Worm (Caenorhabditis elegans) whole organism, early embryonic: ENCODE data around the gene T24C12.4.

ENCODE experiments used
- B0310.2 ChIP-seq: sonication (generic microtip); optimal IDR thresholded peaks from 2 replicates; lab custom pipeline; 2016; ENCODE audit warnings: mild to moderate bottlenecking, missing genetic modification characterization, missing compliant biosample characterization
- F13C5.2 ChIP-seq: sonication (generic microtip); optimal IDR thresholded peaks from 2 replicates; lab custom pipeline; 2017; ENCODE audit warnings: mild to moderate bottlenecking, missing genetic modification characterization, inconsistent platforms, missing compliant biosample characterization
- aly-1 ChIP-seq: sonication (generic microtip); optimal IDR thresholded peaks from 2 replicates; lab custom pipeline; 2016; ENCODE audit warnings: missing genetic modification characterization, missing compliant biosample characterization
- ama-1 ChIP-seq: fragments of 150-350 bp; optimal IDR thresholded peaks from 2 replicates; lab custom pipeline; 2014
- ceh-13 ChIP-seq: fragments of 200-800 bp; sonication (Bioruptor generic); optimal IDR thresholded peaks from 2 replicates; lab custom pipeline; 2018; ENCODE audit warnings: mild to moderate bottlenecking, missing genetic modification characterization, missing compliant biosample characterization
- ceh-36 ChIP-seq: sonication (generic microtip); optimal IDR thresholded peaks from 2 replicates; lab custom pipeline; 2016; ENCODE audit warnings: missing genetic modification characterization, inconsistent platforms, missing compliant biosample characterization
- ets-7 ChIP-seq: sonication (generic microtip); optimal IDR thresholded peaks from 2 replicates; lab custom pipeline; 2016; ENCODE audit warnings: missing genotype, missing genetic modification characterization, missing compliant biosample characterization
- flt-1 ChIP-seq: fragments of 200-800 bp; sonication (Bioruptor generic); IDR thresholded peaks from 2 replicates; pipeline ENCODE4 v1.3.6; 2022; ENCODE audit warnings: missing genetic modification characterization, missing compliant biosample characterization
- hmbx-1 ChIP-seq: sonication (generic microtip); optimal IDR thresholded peaks from 2 replicates; lab custom pipeline; 2016; ENCODE audit warnings: mild to moderate bottlenecking, missing genetic modification characterization, missing compliant biosample characterization
- hmg-4 ChIP-seq: fragments of 200-800 bp; sonication (Bioruptor generic); optimal IDR thresholded peaks from 2 replicates; lab custom pipeline; 2018; ENCODE audit warnings: mild to moderate bottlenecking, missing genetic modification characterization, missing compliant biosample characterization
- hnd-1 ChIP-seq: sonication (generic microtip); optimal IDR thresholded peaks from 2 replicates; lab custom pipeline; 2016; ENCODE audit warnings: missing genetic modification characterization, missing compliant biosample characterization
- pes-1 ChIP-seq: fragments of 200-800 bp; sonication (Bioruptor generic); IDR thresholded peaks from 2 replicates; pipeline ENCODE4 v1.3.6; 2022; ENCODE audit warnings: missing genetic modification reagents, missing genetic modification characterization, missing compliant biosample characterization
- scrt-1 ChIP-seq: fragments of 200-800 bp; sonication (Bioruptor generic); IDR thresholded peaks from 2 replicates; pipeline ENCODE4 v1.3.6; 2022; ENCODE audit warnings: missing genetic modification characterization, missing compliant biosample characterization
- sea-1 ChIP-seq: fragments of 200-800 bp; sonication (Bioruptor generic); conservative IDR thresholded peaks from 2 replicates; pipeline ENCODE4 v1.3.6; 2022; ENCODE audit warnings: missing genetic modification characterization, missing compliant biosample characterization
- tbx-11 ChIP-seq: fragments of 200-800 bp; sonication (Bioruptor generic); IDR thresholded peaks from 2 replicates; pipeline ENCODE4 v1.3.6; 2022; ENCODE audit warnings: missing genetic modification characterization, missing compliant biosample characterization
- tbx-37 ChIP-seq: fragments of 200-800 bp; sonication (Bioruptor generic); conservative IDR thresholded peaks from 2 replicates; pipeline ENCODE4 v1.3.6; 2022; ENCODE audit warnings: missing genetic modification reagents, missing genetic modification characterization, missing compliant biosample characterization
- tra-4 ChIP-seq: sonication (generic microtip); optimal IDR thresholded peaks from 2 replicates; lab custom pipeline; 2017; ENCODE audit warnings: missing genetic modification characterization, missing compliant biosample characterization

The T24C12.4 gene

DNA sequence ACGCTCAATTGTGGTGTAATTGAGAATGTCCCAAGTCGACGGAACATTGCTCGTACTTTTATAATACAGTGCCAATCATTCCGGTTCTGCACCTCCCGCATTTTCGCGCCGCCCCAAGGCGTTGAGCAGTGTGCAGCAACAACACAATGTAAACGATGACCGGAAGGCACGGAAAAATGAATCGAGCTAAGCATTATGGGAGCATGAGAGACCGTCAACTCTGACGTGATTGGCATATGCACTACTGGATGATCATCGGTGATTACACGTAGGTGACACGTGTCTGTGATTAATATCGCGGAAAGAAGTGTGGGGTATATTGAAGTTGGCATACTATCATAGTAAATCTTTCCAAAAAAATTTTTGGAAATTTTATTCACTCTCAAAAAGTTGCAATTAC, at the start of gene T24C12.4:
T24C12.4 (minus strand) TSS at position 101 of the 400 bp plus-strand sequence.
- TF ChIP-seq B0310.2 (no peak), hmbx-1 (tag; lab: Kevin White, UChicago) (no peak), hmg-4 (GFP tag; lab: Kevin White, UChicago) (no peak), ets-7 (no peak), hnd-1 (tag; lab: Kevin White, UChicago) (no peak), tra-4 (tag; lab: Kevin White, UChicago) (no peak), pes-1 (GFP tag; lab: Robert Waterston, UW) (no peak), scrt-1 (GFP tag; lab: Robert Waterston, UW) (no peak), tbx-11 (GFP tag; lab: Robert Waterston, UW) (no peak), aly-1 (no peak), sea-1 (GFP tag; lab: Robert Waterston, UW) (no peak), ceh-36 (no peak), F13C5.2 (tag; lab: Kevin White, UChicago) (no peak), ama-1 (lab: Kevin White, UChicago) (no peak), tbx-37 (GFP tag; lab: Robert Waterston, UW) (no peak), ceh-13 (GFP tag; lab: Kevin White, UChicago) (no peak), flt-1 (no peak)

DNA sequence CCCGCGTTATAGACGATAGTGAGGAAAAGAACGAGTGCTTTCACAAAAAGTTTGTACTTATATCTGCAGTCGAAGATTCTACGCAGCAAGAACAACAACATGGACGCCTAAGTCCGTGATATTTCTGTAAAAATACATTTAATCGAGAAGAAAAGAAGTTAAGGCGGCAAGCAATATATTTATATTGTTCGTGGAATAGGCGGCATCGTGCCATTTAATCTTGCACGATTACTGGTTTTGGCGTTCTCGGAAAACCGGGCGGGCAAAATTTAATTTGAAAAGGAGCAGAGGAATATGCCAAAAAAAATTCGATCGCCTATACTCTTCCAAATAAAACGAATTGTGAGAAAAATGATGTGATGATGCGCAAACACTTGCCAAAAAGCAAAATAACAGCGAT, 42.0 kb upstream of the T24C12.4 start, which contains the start of gene AH9.1:
AH9.1 (minus strand) TSS at position 101 of the 400 bp plus-strand sequence.
- no peak for TF ChIP-seq aly-1
- no peak for TF ChIP-seq flt-1
- no peak for TF ChIP-seq ceh-36
- no peak for TF ChIP-seq hmbx-1 (tag; lab: Kevin White, UChicago)
- no peak for TF ChIP-seq hmg-4 (GFP tag; lab: Kevin White, UChicago)

DNA sequence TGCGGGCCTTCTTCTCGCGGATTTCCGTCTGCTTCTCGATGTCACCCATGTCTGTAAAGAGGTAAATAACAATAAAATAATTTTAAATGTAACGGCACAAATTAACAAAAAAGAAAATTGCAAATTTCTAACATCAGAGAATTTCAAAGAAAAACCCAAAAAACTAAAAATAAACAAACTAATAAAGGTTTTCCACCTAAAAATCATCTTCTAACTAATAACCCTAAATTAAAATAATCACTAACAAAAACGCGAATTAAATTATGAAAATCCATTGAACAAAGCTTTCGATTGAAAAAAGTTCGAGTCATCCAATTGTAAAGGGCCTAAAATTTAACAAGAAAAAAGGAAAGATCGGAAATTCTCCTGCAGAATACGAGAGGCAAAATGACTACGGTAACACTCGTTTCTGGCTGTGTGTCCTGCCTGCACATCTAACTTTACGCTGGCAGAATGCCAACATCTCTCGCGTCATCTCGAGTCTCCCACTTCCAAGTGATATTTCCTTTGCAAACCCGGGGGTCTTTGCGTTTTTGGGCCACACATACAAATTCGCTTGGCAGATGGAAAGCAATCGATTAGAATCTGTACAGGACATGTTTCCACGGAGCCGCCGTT, 37.8 kb upstream of the T24C12.4 start, which contains the start of gene rpl-11.2:
rpl-11.2 (minus strand) TSS at position 51 of the 618 bp plus-strand sequence.
- peak; percentile 7 for TF ChIP-seq hmbx-1 (tag; lab: Kevin White, UChicago)
- TF ChIP-seq sea-1 (GFP tag; lab: Robert Waterston, UW): 0 out of 2 replicates have a peak, but pooled peaks have one; percentile 23
- peak; percentile 79 for TF ChIP-seq hmg-4 (GFP tag; lab: Kevin White, UChicago)
- TF ChIP-seq flt-1: peak; percentile 57; the same call in 1 of the 2 replicates
- no peak for TF ChIP-seq ama-1 (lab: Kevin White, UChicago)
- peak; percentile 52; the same call in 1 of the 2 replicates for TF ChIP-seq tbx-37 (GFP tag; lab: Robert Waterston, UW)
- TF ChIP-seq F13C5.2 (tag; lab: Kevin White, UChicago): peak; percentile 81
- TF ChIP-seq hnd-1 (tag; lab: Kevin White, UChicago): no peak
- TF ChIP-seq ets-7: no peak

DNA sequence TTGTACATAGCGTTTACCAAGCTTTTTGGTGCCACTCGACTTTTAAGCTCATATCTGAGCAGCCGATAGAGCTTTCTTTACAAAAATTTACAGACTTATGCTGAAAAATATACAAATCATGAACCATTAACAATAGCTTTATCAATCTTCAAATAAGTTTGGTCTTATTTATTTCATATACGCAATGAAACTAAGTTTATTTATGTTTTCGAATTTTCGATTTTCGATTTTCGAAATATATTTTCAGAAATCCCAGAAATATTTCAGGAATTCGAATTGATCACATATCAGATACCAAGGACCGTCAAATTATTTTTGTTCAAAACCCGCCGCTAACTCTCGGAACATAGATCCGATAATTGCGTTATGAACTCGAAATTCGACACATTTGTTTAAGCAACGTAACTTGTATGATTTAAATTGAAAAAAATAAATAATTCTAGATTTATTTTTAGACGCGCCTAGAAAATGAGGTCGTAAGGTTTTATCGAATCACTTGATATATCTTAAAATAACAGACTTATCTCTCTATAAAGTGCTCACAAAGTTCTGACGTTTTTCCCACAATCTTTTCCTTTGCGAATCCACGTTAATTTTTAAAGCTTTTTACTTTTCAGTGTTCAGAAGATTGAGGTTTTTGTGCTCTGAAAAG, 36.4 kb upstream of the T24C12.4 start:
- TF ChIP-seq hmg-4 (GFP tag; lab: Kevin White, UChicago): no peak
- no peak for TF ChIP-seq hmbx-1 (tag; lab: Kevin White, UChicago)
- no peak for TF ChIP-seq pes-1 (GFP tag; lab: Robert Waterston, UW)
- TF ChIP-seq scrt-1 (GFP tag; lab: Robert Waterston, UW): no peak
- no peak for TF ChIP-seq ets-7
- no peak for TF ChIP-seq ama-1 (lab: Kevin White, UChicago)

DNA sequence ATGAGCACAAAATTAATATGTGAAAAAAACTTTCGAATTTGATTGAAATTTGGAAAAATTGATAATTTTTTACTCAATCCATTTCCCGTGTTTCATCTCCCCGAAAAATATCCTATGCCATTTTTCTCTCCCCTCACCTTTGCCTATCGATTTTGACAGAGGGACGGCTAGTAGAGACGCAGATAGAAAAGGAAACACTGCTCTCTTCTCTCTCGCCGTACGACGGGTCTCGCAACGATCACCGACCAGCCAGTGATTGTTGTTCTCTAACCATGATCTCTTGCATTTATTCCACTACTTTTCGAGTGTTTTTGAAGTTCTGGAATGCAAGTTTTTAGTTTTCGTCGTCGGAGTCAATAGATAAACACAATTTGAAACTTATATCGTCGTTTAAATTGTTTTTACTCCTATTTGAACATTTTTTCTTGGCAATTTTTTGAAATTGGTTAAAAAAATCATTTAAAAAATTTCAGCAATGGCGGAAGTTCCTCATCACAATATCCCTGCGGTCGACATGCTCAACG, 32.6 kb upstream of the T24C12.4 start, which contains the start of gene vha-15:
vha-15 (plus strand) TSS at position 474 of the 524 bp plus-strand sequence.
- no peak for TF ChIP-seq hnd-1 (tag; lab: Kevin White, UChicago)
- no peak for TF ChIP-seq hmbx-1 (tag; lab: Kevin White, UChicago)
- peak; percentile 51 for TF ChIP-seq F13C5.2 (tag; lab: Kevin White, UChicago)

DNA sequence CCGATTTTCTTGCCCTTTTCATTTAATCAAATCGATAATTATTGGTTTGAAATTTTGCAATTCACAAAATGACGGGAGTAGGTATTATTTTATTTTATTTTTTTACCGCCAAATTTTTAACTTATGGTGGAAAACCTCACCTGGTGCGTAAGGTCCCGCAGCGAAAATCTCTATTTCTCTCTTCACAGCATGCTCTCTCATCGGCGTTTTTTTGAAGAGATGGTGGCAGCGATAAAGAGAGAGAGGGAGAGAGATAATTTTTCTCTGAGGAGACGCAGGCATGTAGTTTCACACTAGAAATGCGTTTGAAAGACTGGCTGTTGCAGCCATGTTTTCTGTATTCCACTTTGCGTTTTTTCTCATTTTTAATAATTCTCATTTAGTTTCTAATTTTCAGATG, 29.1 kb upstream of the T24C12.4 start, which contains the start of gene T14F9.2:
T14F9.2 (plus strand) TSS at position 396 of the 400 bp plus-strand sequence.
- no peak for TF ChIP-seq aly-1
- no peak for TF ChIP-seq tbx-11 (GFP tag; lab: Robert Waterston, UW)
- TF ChIP-seq ama-1 (lab: Kevin White, UChicago): no peak
- TF ChIP-seq hnd-1 (tag; lab: Kevin White, UChicago): no peak
- no peak for TF ChIP-seq flt-1
- TF ChIP-seq tra-4 (tag; lab: Kevin White, UChicago): no peak
- no peak for TF ChIP-seq ets-7
- no peak for TF ChIP-seq pes-1 (GFP tag; lab: Robert Waterston, UW)
- TF ChIP-seq scrt-1 (GFP tag; lab: Robert Waterston, UW): no peak
- no peak for TF ChIP-seq hmg-4 (GFP tag; lab: Kevin White, UChicago)
- TF ChIP-seq tbx-37 (GFP tag; lab: Robert Waterston, UW): no peak
- no peak for TF ChIP-seq F13C5.2 (tag; lab: Kevin White, UChicago)
- TF ChIP-seq ceh-13 (GFP tag; lab: Kevin White, UChicago): no peak
- no peak for TF ChIP-seq B0310.2
- TF ChIP-seq hmbx-1 (tag; lab: Kevin White, UChicago): no peak
- no peak for TF ChIP-seq sea-1 (GFP tag; lab: Robert Waterston, UW)
- TF ChIP-seq ceh-36: no peak

DNA sequence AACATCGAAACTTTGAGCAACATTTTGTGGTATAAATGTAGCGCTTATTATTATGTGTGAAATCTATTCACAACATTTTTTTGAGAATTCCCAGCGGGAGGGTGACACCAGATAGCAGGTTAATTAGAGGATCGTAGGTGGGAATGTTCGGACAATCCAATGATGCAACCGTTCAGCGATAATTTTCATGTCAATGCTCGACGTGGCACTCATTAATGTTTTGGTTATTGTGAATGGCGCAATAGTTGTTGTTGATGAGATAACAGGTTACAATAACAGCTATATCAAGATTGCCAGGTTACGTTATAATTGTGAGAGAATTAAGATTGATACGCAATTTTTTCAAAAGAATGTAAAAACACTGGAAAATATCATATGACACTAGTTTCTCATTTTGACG, 26.5 kb upstream of the T24C12.4 start:
- TF ChIP-seq pes-1 (GFP tag; lab: Robert Waterston, UW): no peak
- TF ChIP-seq sea-1 (GFP tag; lab: Robert Waterston, UW): no peak
- no peak for TF ChIP-seq ceh-36
- no peak for TF ChIP-seq hmbx-1 (tag; lab: Kevin White, UChicago)
- TF ChIP-seq F13C5.2 (tag; lab: Kevin White, UChicago): no peak
- no peak for TF ChIP-seq ceh-13 (GFP tag; lab: Kevin White, UChicago)
- no peak for TF ChIP-seq hnd-1 (tag; lab: Kevin White, UChicago)
- no peak for TF ChIP-seq scrt-1 (GFP tag; lab: Robert Waterston, UW)
- TF ChIP-seq aly-1: no peak
- TF ChIP-seq tbx-37 (GFP tag; lab: Robert Waterston, UW): no peak
- TF ChIP-seq tra-4 (tag; lab: Kevin White, UChicago): no peak
- no peak for TF ChIP-seq ets-7
- TF ChIP-seq B0310.2: no peak
- no peak for TF ChIP-seq tbx-11 (GFP tag; lab: Robert Waterston, UW)
- TF ChIP-seq hmg-4 (GFP tag; lab: Kevin White, UChicago): no peak
